Worm (Caenorhabditis elegans) whole organism, young adult: ENCODE measurements around the gene T05H10.4.

Experiments
- D2030.7 ChIP-seq: fragments of 200-800 bp; sonication (Bioruptor generic); IDR thresholded peaks from 2 replicates; pipeline ENCODE4 v1.3.6; 2022; ENCODE audit warnings: missing genetic modification reagents, missing genetic modification characterization, missing compliant biosample characterization
- cebp-1 ChIP-seq, 2 experiments: fragments of 200-800 bp in 1 of 2; sonication (Bioruptor generic) in 1 of 2; sonication (generic microtip) in 1 of 2; IDR thresholded peaks in 1 of 2; optimal IDR thresholded peaks in 1 of 2; 2 replicates each; pipeline versions ENCODE4 v1.3.6 to Lab custom; 2017 to 2022; ENCODE audit warnings: missing compliant biosample characterization in 2 of 2, missing genetic modification characterization in 2 of 2, mild to moderate bottlenecking in 1 of 2, missing genetic modification reagents in 1 of 2, moderate library complexity in 1 of 2
- ceh-58 ChIP-seq: fragments of 200-800 bp; sonication (Bioruptor generic); IDR thresholded peaks from 2 replicates; pipeline ENCODE4 v1.3.6; 2022; ENCODE audit warnings: missing genetic modification characterization, missing compliant biosample characterization
- dpl-1 ChIP-seq: fragments of 150-350 bp; optimal IDR thresholded peaks from 2 replicates; lab custom pipeline; 2014; ENCODE audit warnings: missing biosample characterization, missing genetic modification reagents, missing genetic modification characterization
- hmg-20 ChIP-seq: fragments of 200-800 bp; sonication (Bioruptor generic); IDR thresholded peaks from 2 replicates; pipeline ENCODE4 v1.3.6; 2022; ENCODE audit warnings: missing genetic modification reagents, missing genetic modification characterization, missing compliant biosample characterization
- madf-8 ChIP-seq: fragments of 200-800 bp; sonication (Bioruptor generic); conservative IDR thresholded peaks from 2 replicates; pipeline ENCODE4 v1.3.6; 2022; ENCODE audit warnings: missing genetic modification reagents, missing genetic modification characterization, missing compliant biosample characterization
- rec-8 ChIP-seq, 2 experiments: sonication (generic microtip); optimal IDR thresholded peaks; 2 replicates each; lab custom pipeline; 2016; ENCODE audit warnings: mild to moderate bottlenecking in 2 of 2, missing genetic modification characterization in 2 of 2, missing genetic modification reagents in 2 of 2, missing genotype in 2 of 2, missing biosample characterization in 1 of 2, missing compliant biosample characterization in 1 of 2, moderate library complexity in 1 of 2
- tlf-1 ChIP-seq: fragments of 200-800 bp; sonication (Bioruptor generic); optimal IDR thresholded peaks from 2 replicates; lab custom pipeline; 2018; ENCODE audit warnings: mild to moderate bottlenecking, missing genetic modification characterization, missing compliant biosample characterization
- unc-130 ChIP-seq: sonication (generic microtip); optimal IDR thresholded peaks from 2 replicates; lab custom pipeline; 2016; ENCODE audit warnings: missing genetic modification reagents, missing genetic modification characterization, missing compliant biosample characterization

DNA sequence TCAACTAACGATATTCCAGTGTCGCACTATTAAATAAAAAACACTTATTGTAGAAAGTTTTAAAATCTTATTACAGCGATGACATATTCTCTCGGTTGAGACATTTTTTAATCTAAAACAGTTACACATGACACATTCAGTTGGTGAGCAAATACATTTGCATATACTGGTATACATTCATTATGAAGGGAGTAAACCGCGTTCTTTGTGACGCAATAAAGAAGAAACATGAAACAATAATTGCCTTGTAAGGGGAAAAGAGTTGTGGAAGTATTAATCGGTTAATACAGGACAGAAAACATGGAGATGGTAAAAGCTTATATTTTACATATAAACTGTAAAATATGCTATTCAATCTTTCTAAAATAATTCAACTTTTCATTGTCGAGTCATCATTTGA is 1.6 kb upstream of the T05H10.4 start:
- no peak for TF ChIP-seq dpl-1 (GFP tag; lab: Kevin White, UChicago)
- TF ChIP-seq hmg-20: no peak
- TF ChIP-seq D2030.7 (GFP tag; lab: Robert Waterston, UW): no peak
- TF ChIP-seq madf-8 (GFP tag; lab: Robert Waterston, UW): no peak
- TF ChIP-seq cebp-1 (GFP tag; IDR thresholded peaks at IDR 0.05; lab: Robert Waterston, UW): no peak
- TF ChIP-seq cebp-1 (tag; optimal IDR thresholded peaks at IDR 0.05; lab: Kevin White, UChicago): no peak
- no peak for TF ChIP-seq tlf-1 (GFP tag; lab: Kevin White, UChicago)
- TF ChIP-seq ceh-58 (GFP tag; lab: Robert Waterston, UW): no peak
- TF ChIP-seq unc-130 (GFP tag; lab: Kevin White, UChicago): no peak
- TF ChIP-seq rec-8 (tag; optimal IDR thresholded peaks at IDR 0.05; lab: Kevin White, UChicago): no peak
